Worm (Caenorhabditis elegans) whole organism, midembryonic: ENCODE results near the gene Y68A4B.3.

Source experiments
- T22C8.4 ChIP-seq: fragments of 200-800 bp; sonication (Bioruptor generic); IDR thresholded peaks from 2 replicates; pipeline ENCODE4 v1.3.6; 2022; ENCODE audit warnings: missing genetic modification characterization, missing compliant biosample characterization
- cog-1 ChIP-seq: sonication (generic microtip); optimal IDR thresholded peaks from 2 replicates; lab custom pipeline; 2016; ENCODE audit warnings: missing genetic modification characterization, missing compliant biosample characterization
- flt-1 ChIP-seq: fragments of 200-800 bp; sonication (Bioruptor generic); IDR thresholded peaks from 2 replicates; pipeline ENCODE4 v1.3.6; 2022; ENCODE audit warnings: missing genetic modification characterization, missing compliant biosample characterization
- klf-2 ChIP-seq: fragments of 200-800 bp; sonication (Bioruptor generic); conservative IDR thresholded peaks from 2 replicates; pipeline ENCODE4 v1.3.6; 2022; ENCODE audit warnings: missing genetic modification reagents, missing genetic modification characterization, missing compliant biosample characterization
- med-1 ChIP-seq: sonication (generic microtip); optimal IDR thresholded peaks from 2 replicates; lab custom pipeline; 2017; ENCODE audit warnings: missing genetic modification characterization, mild to moderate bottlenecking, missing compliant biosample characterization, antibody characterized with exemption, missing genetic modification reagents; ENCODE audit not compliant: insufficient read depth
- ref-1 ChIP-seq: fragments of 200-800 bp; sonication (Bioruptor generic); conservative IDR thresholded peaks from 2 replicates; pipeline ENCODE4 v1.3.6; 2022; ENCODE audit warnings: missing genetic modification reagents, missing genetic modification characterization, missing compliant biosample characterization
- tab-1 ChIP-seq: fragments of 200-800 bp; sonication (Bioruptor generic); IDR thresholded peaks from 2 replicates; pipeline ENCODE4 v1.3.6; 2022; ENCODE audit warnings: missing genetic modification characterization, missing compliant biosample characterization
- ztf-23 ChIP-seq: fragments of 200-800 bp; sonication (Bioruptor generic); IDR thresholded peaks from 2 replicates; pipeline ENCODE4 v1.3.6; 2022; ENCODE audit warnings: missing genetic modification reagents, missing genetic modification characterization, missing compliant biosample characterization
- ztf-29 ChIP-seq: fragments of 200-800 bp; sonication (Bioruptor generic); IDR thresholded peaks from 2 replicates; pipeline ENCODE4 v1.3.6; 2022; ENCODE audit warnings: missing genetic modification reagents, missing genetic modification characterization, missing compliant biosample characterization

Y68A4B.3 gene

ce11 chrV:17251364-17251961 lies 9.0 kb upstream of the Y68A4B.3 start, which contains the start of gene Y61B8A.6:
Y61B8A.6 (plus strand) TSS chrV:17251911.
- no peak for TF ChIP-seq ztf-29 (GFP tag; lab: Robert Waterston, UW)
- 0 out of 2 replicates have a peak, but pooled peaks have one; percentile 9 for TF ChIP-seq T22C8.4 (GFP tag; lab: Robert Waterston, UW)

ce11 chrV:17248915-17249314 lies 6.5 kb upstream of the Y68A4B.3 start, which contains the start of gene clec-243:
clec-243 (minus strand) TSS chrV:17249015.
- TF ChIP-seq klf-2 (GFP tag; lab: Robert Waterston, UW) = no peak
- no peak for TF ChIP-seq cog-1 (tag; lab: Kevin White, UChicago)
- no peak for TF ChIP-seq ztf-23 (GFP tag; lab: Robert Waterston, UW)
- no peak for TF ChIP-seq tab-1 (GFP tag; lab: Robert Waterston, UW)
- no peak for TF ChIP-seq flt-1 (GFP tag; lab: Robert Waterston, UW)
- no peak for TF ChIP-seq ref-1 (GFP tag; lab: Robert Waterston, UW)
- no peak for TF ChIP-seq T22C8.4 (GFP tag; lab: Robert Waterston, UW)
- no peak for TF ChIP-seq ztf-29 (GFP tag; lab: Robert Waterston, UW)
- no peak for TF ChIP-seq med-1 (GFP tag; lab: Kevin White, UChicago)

ce11 chrV:17245406-17245805 lies 3.0 kb upstream of the Y68A4B.3 start, which contains the start of gene clec-242:
clec-242 (minus strand) TSS chrV:17245506.
- TF ChIP-seq klf-2 (GFP tag; lab: Robert Waterston, UW) (no peak), flt-1 (GFP tag; lab: Robert Waterston, UW) (no peak), T22C8.4 (GFP tag; lab: Robert Waterston, UW) (no peak), med-1 (GFP tag; lab: Kevin White, UChicago) (no peak), ref-1 (GFP tag; lab: Robert Waterston, UW) (no peak), cog-1 (tag; lab: Kevin White, UChicago) (no peak), tab-1 (GFP tag; lab: Robert Waterston, UW) (no peak), ztf-29 (GFP tag; lab: Robert Waterston, UW) (no peak), ztf-23 (GFP tag; lab: Robert Waterston, UW) (no peak)

ce11 chrV:17243016-17243415 lies 564 bp upstream of the Y68A4B.3 start:
- no peak for TF ChIP-seq cog-1 (tag; lab: Kevin White, UChicago)
- no peak for TF ChIP-seq tab-1 (GFP tag; lab: Robert Waterston, UW)
- TF ChIP-seq med-1 (GFP tag; lab: Kevin White, UChicago) = no peak
- TF ChIP-seq ztf-29 (GFP tag; lab: Robert Waterston, UW) = no peak
- TF ChIP-seq klf-2 (GFP tag; lab: Robert Waterston, UW) = no peak
- TF ChIP-seq T22C8.4 (GFP tag; lab: Robert Waterston, UW) = no peak

DNA sequence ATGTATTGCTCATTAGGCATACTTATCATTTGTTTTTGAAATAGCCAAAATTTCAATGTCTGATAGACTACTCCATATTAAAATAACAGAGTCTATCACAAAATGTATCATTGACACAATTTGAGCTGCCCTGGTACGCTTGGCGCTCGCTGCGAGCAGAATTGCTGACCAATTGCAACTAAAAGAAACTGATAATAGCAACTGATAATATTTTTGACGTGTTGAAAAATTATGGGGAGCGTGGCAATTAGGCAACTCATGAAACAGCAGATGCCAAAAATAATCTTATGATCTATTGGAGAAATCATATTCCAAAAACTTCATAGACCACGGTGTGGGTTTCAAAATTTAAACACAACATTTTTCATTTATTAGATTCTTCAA lies 1.2 kb downstream of the Y68A4B.3 start:
- no peak for TF ChIP-seq cog-1 (tag; lab: Kevin White, UChicago)
- no peak for TF ChIP-seq tab-1 (GFP tag; lab: Robert Waterston, UW)
- TF ChIP-seq klf-2 (GFP tag; lab: Robert Waterston, UW) = no peak
- TF ChIP-seq ztf-23 (GFP tag; lab: Robert Waterston, UW) = no peak
- TF ChIP-seq med-1 (GFP tag; lab: Kevin White, UChicago) = no peak
- no peak for TF ChIP-seq ref-1 (GFP tag; lab: Robert Waterston, UW)
- no peak for TF ChIP-seq flt-1 (GFP tag; lab: Robert Waterston, UW)
- no peak for TF ChIP-seq ztf-29 (GFP tag; lab: Robert Waterston, UW)
- TF ChIP-seq T22C8.4 (GFP tag; lab: Robert Waterston, UW) = no peak

ce11 chrV:17240579-17241277 lies 1.7 kb downstream of the Y68A4B.3 start:
- TF ChIP-seq T22C8.4 (GFP tag; lab: Robert Waterston, UW) (no peak), cog-1 (tag; lab: Kevin White, UChicago) (no peak), ztf-23 (GFP tag; lab: Robert Waterston, UW) (no peak), klf-2 (GFP tag; lab: Robert Waterston, UW) (no peak), tab-1 (GFP tag; lab: Robert Waterston, UW) (no peak), flt-1 (GFP tag; lab: Robert Waterston, UW) (no peak)

ce11 chrV:17238799-17239198 lies 3.7 kb downstream of the Y68A4B.3 start, which contains the start of gene T19C9.8:
T19C9.8 (plus strand) TSS chrV:17239097.
- TF ChIP-seq ztf-29 (GFP tag; lab: Robert Waterston, UW) = no peak
- TF ChIP-seq ztf-23 (GFP tag; lab: Robert Waterston, UW) = no peak
- no peak for TF ChIP-seq flt-1 (GFP tag; lab: Robert Waterston, UW)
- TF ChIP-seq T22C8.4 (GFP tag; lab: Robert Waterston, UW) = no peak
- TF ChIP-seq med-1 (GFP tag; lab: Kevin White, UChicago) = no peak
- TF ChIP-seq ref-1 (GFP tag; lab: Robert Waterston, UW) = no peak
- no peak for TF ChIP-seq cog-1 (tag; lab: Kevin White, UChicago)
- TF ChIP-seq tab-1 (GFP tag; lab: Robert Waterston, UW) = no peak
- no peak for TF ChIP-seq klf-2 (GFP tag; lab: Robert Waterston, UW)

DNA sequence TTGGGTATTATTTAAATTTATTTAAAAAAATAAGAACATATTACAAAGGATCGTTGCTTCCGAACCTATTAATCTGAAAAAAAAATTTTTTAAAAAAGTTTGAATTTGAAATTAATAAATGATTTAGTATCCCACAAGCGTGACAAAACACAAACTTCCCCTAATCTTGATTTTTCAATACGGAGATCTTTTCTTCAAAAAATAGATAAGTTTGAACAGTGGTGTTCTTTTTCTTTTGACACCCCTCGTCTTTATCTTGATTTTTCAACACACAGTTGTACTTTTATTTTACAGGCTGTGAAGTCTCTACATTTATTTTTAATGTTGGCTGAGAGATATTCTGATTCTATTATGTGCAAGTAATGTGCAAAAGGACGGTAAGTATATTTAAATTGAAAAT lies 6.1 kb downstream of the Y68A4B.3 start, which contains the start of gene T19C9.10:
Gene T19C9.10, plus strand, starts transcription at position 248 of the 400 bp plus-strand sequence.
- TF ChIP-seq ref-1 (GFP tag; lab: Robert Waterston, UW) (no peak), klf-2 (GFP tag; lab: Robert Waterston, UW) (no peak), flt-1 (GFP tag; lab: Robert Waterston, UW) (no peak)

DNA sequence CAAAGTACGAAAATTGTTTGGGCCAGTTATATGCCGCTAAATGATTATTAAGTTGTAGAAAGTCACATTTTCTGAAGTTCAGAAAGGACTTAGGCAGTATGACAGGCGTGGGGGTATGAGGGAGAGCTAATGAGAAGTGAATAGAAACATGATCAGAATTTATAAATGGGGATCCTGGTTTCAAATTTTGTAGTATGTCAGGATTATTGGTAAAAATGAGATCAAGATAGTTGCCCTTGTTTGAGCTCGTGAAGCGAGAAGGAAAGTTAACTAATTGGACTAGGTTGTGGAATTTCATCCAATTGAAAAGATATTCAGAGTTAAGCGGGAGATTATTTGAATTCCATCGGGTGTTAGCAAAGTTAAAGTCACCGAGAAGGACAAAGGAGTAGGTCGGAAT lies 10.0 kb downstream of the Y68A4B.3 start:
- TF ChIP-seq ref-1 (GFP tag; lab: Robert Waterston, UW) (no peak), med-1 (GFP tag; lab: Kevin White, UChicago) (no peak), klf-2 (GFP tag; lab: Robert Waterston, UW) (no peak), T22C8.4 (GFP tag; lab: Robert Waterston, UW) (no peak), ztf-29 (GFP tag; lab: Robert Waterston, UW) (no peak)
